Worm (Caenorhabditis elegans) whole organism, L4 larva: ENCODE measurements around the gene srsx-17.

Source experiments
- F10B5.3 ChIP-seq: sonication (generic microtip); optimal IDR thresholded peaks from 2 replicates; lab custom pipeline; 2016; ENCODE audit warnings: mild to moderate bottlenecking, missing genetic modification characterization, missing compliant biosample characterization
- F26F4.8 ChIP-seq: fragments of 200-800 bp; sonication (Bioruptor generic); conservative IDR thresholded peaks from 2 replicates; pipeline ENCODE4 v1.3.6; 2022; ENCODE audit warnings: missing genetic modification characterization, missing compliant biosample characterization
- F37D6.2 ChIP-seq: sonication (generic microtip); optimal IDR thresholded peaks from 2 replicates; lab custom pipeline; 2016; ENCODE audit warnings: mild to moderate bottlenecking, missing genetic modification characterization, missing compliant biosample characterization
- T20F7.1 ChIP-seq: fragments of 200-800 bp; sonication (Bioruptor generic); optimal IDR thresholded peaks from 2 replicates; lab custom pipeline; 2018; ENCODE audit warnings: mild to moderate bottlenecking, missing genetic modification characterization, missing compliant biosample characterization
- T26A8.4 ChIP-seq: fragments of 200-800 bp; sonication (Bioruptor generic); IDR thresholded peaks from 2 replicates; pipeline ENCODE4 v1.3.6; 2022; ENCODE audit warnings: missing genetic modification characterization, missing compliant biosample characterization
- Y75B8A.6 ChIP-seq: fragments of 200-800 bp; sonication (Bioruptor generic); IDR thresholded peaks from 2 replicates; pipeline ENCODE4 v1.3.6; 2022; ENCODE audit warnings: missing genetic modification reagents, missing genetic modification characterization, missing compliant biosample characterization
- ZK337.2 ChIP-seq: fragments of 200-800 bp; sonication (Bioruptor generic); IDR thresholded peaks from 2 replicates; pipeline ENCODE4 v1.3.6; 2022; ENCODE audit warnings: missing genetic modification reagents, missing genetic modification characterization, missing compliant biosample characterization
- ZK546.5 ChIP-seq, 2 experiments: sonication (generic microtip); optimal IDR thresholded peaks; 2 replicates each; lab custom pipeline; 2017; ENCODE audit warnings: missing biosample characterization in 2 of 2, missing genetic modification characterization in 2 of 2
- attf-4 ChIP-seq: sonication (generic microtip); optimal IDR thresholded peaks from 3 replicates; lab custom pipeline; 2017; ENCODE audit warnings: missing biosample characterization, missing genetic modification characterization
- ceh-28 ChIP-seq: fragments of 150-350 bp; optimal IDR thresholded peaks from 2 replicates; lab custom pipeline; 2014; ENCODE audit warnings: missing biosample characterization, missing genetic modification reagents, missing genetic modification characterization
- ceh-32 ChIP-seq: sonication (generic microtip); optimal IDR thresholded peaks from 2 replicates; lab custom pipeline; 2016; ENCODE audit warnings: mild to moderate bottlenecking, missing genetic modification characterization, missing compliant biosample characterization; ENCODE audit not compliant: poor library complexity
- ceh-62 ChIP-seq: sonication (generic microtip); optimal IDR thresholded peaks from 2 replicates; lab custom pipeline; 2017; ENCODE audit warnings: missing biosample characterization, missing genetic modification characterization
- ces-1 ChIP-seq: fragments of 150-350 bp; sonication (generic microtip); optimal IDR thresholded peaks from 4 replicates; lab custom pipeline; 2014; ENCODE audit warnings: missing biosample characterization, missing genetic modification reagents, missing genetic modification characterization
- ctbp-1 ChIP-seq: fragments of 200-800 bp; sonication (Bioruptor generic); IDR thresholded peaks from 2 replicates; pipeline ENCODE4 v1.3.6; 2022; ENCODE audit warnings: missing genetic modification reagents, missing genetic modification characterization, missing compliant biosample characterization
- daf-16 ChIP-seq, 3 experiments: sonication (generic microtip); optimal IDR thresholded peaks; 2 replicates each; lab custom pipeline; 2016 to 2017; ENCODE audit warnings: missing genetic modification characterization in 3 of 3, missing genetic modification reagents in 3 of 3, mild to moderate bottlenecking in 2 of 3, missing compliant biosample characterization in 2 of 3, missing biosample characterization in 1 of 3, moderate library complexity in 1 of 3
- dmd-6 ChIP-seq: fragments of 200-800 bp; sonication (Bioruptor generic); IDR thresholded peaks from 2 replicates; pipeline ENCODE4 v1.3.6; 2022; ENCODE audit warnings: missing genetic modification reagents, missing genetic modification characterization, missing compliant biosample characterization
- dmd-8 ChIP-seq: fragments of 200-800 bp; sonication (Bioruptor generic); IDR thresholded peaks from 2 replicates; pipeline ENCODE4 v1.3.6; 2022; ENCODE audit warnings: missing genetic modification characterization, missing compliant biosample characterization
- dve-1 ChIP-seq: sonication (generic microtip); optimal IDR thresholded peaks from 2 replicates; lab custom pipeline; 2017; ENCODE audit warnings: antibody characterized with exemption, mild to moderate bottlenecking, missing genetic modification characterization, missing compliant biosample characterization; ENCODE audit not compliant: insufficient read depth
- egl-27 ChIP-seq: sonication (generic microtip); optimal IDR thresholded peaks from 3 replicates; lab custom pipeline; 2017; ENCODE audit warnings: missing biosample characterization, missing genetic modification reagents, missing genetic modification characterization
- fkh-10 ChIP-seq: fragments of 150-350 bp; optimal IDR thresholded peaks from 2 replicates; lab custom pipeline; 2014; ENCODE audit warnings: missing biosample characterization, missing genetic modification reagents, missing genetic modification characterization
- fos-1 ChIP-seq: fragments of 150-350 bp; optimal IDR thresholded peaks from 2 replicates; lab custom pipeline; 2014; ENCODE audit warnings: missing biosample characterization, missing genetic modification characterization
- hif-1 ChIP-seq, 2 experiments: sonication (generic microtip); optimal IDR thresholded peaks; 2 replicates each; lab custom pipeline; 2016 to 2017; ENCODE audit warnings: missing compliant biosample characterization in 2 of 2, missing genetic modification characterization in 2 of 2, missing genetic modification reagents in 2 of 2, missing genotype in 2 of 2, mild to moderate bottlenecking in 1 of 2
- hlh-11 ChIP-seq: fragments of 200-800 bp; sonication (Bioruptor generic); optimal IDR thresholded peaks from 2 replicates; lab custom pipeline; 2018; ENCODE audit warnings: mild to moderate bottlenecking, missing genetic modification characterization, missing compliant biosample characterization
- hmg-1.1 ChIP-seq: fragments of 200-800 bp; sonication (Bioruptor generic); IDR thresholded peaks from 2 replicates; pipeline ENCODE4 v1.3.6; 2022; ENCODE audit warnings: missing genetic modification reagents, missing genetic modification characterization, missing compliant biosample characterization
- jun-1 ChIP-seq: fragments of 150-350 bp; optimal IDR thresholded peaks from 2 replicates; lab custom pipeline; 2014; ENCODE audit warnings: missing biosample characterization, missing genetic modification reagents, missing genetic modification characterization
- lin-13 ChIP-seq: fragments of 150-350 bp; optimal IDR thresholded peaks from 2 replicates; lab custom pipeline; 2014; ENCODE audit warnings: missing biosample characterization, missing genetic modification reagents, missing genetic modification characterization
- lin-29 ChIP-seq: fragments of 200-800 bp; sonication (Bioruptor generic); IDR thresholded peaks from 2 replicates; pipeline ENCODE4 v1.3.6; 2022; ENCODE audit warnings: missing genetic modification reagents, missing genetic modification characterization, missing compliant biosample characterization
- lin-38 ChIP-seq: fragments of 200-800 bp; sonication (Bioruptor generic); IDR thresholded peaks from 2 replicates; pipeline ENCODE4 v1.3.6; 2022; ENCODE audit warnings: missing genetic modification reagents, missing genetic modification characterization, missing compliant biosample characterization
- lir-3 ChIP-seq: sonication (generic microtip); optimal IDR thresholded peaks from 2 replicates; lab custom pipeline; 2016; ENCODE audit warnings: mild to moderate bottlenecking, missing genetic modification characterization, missing compliant biosample characterization
- lsy-2 ChIP-seq, 2 experiments: fragments of 150-350 bp in 1 of 2; sonication (generic microtip) in 1 of 2; optimal IDR thresholded peaks; 2 replicates each; lab custom pipeline; 2014 to 2017; ENCODE audit warnings: missing biosample characterization in 2 of 2, missing genetic modification characterization in 2 of 2
- mep-1 ChIP-seq: fragments of 150-350 bp; sonication (generic microtip); optimal IDR thresholded peaks from 3 replicates; lab custom pipeline; 2014; ENCODE audit warnings: missing biosample characterization, missing genetic modification characterization
- mxl-3 ChIP-seq: fragments of 200-800 bp; sonication (Bioruptor generic); optimal IDR thresholded peaks from 2 replicates; lab custom pipeline; 2018; ENCODE audit warnings: mild to moderate bottlenecking, missing genetic modification characterization, missing compliant biosample characterization
- nhr-10 ChIP-seq: fragments of 150-350 bp; optimal IDR thresholded peaks from 2 replicates; lab custom pipeline; 2014; ENCODE audit warnings: missing biosample characterization, missing genetic modification characterization
- nhr-102 ChIP-seq: sonication (generic microtip); optimal IDR thresholded peaks from 2 replicates; lab custom pipeline; 2016; ENCODE audit warnings: mild to moderate bottlenecking, missing genetic modification characterization, moderate library complexity, missing compliant biosample characterization
- nhr-41 ChIP-seq: fragments of 200-800 bp; sonication (Bioruptor generic); IDR thresholded peaks from 2 replicates; pipeline ENCODE4 v1.3.6; 2022; ENCODE audit warnings: missing genetic modification reagents, missing genetic modification characterization, missing compliant biosample characterization
- nhr-42 ChIP-seq: fragments of 200-800 bp; sonication (Bioruptor generic); IDR thresholded peaks from 2 replicates; pipeline ENCODE4 v1.3.6; 2022; ENCODE audit warnings: missing genetic modification characterization, missing compliant biosample characterization
- nhr-48 ChIP-seq: sonication (generic microtip); optimal IDR thresholded peaks from 2 replicates; lab custom pipeline; 2016; ENCODE audit warnings: mild to moderate bottlenecking, missing genetic modification characterization, missing compliant biosample characterization
- nhr-6 ChIP-seq: fragments of 150-350 bp; optimal IDR thresholded peaks from 2 replicates; lab custom pipeline; 2014; ENCODE audit warnings: missing biosample characterization, missing genetic modification characterization
- nhr-76 ChIP-seq: fragments of 150-350 bp; optimal IDR thresholded peaks from 2 replicates; lab custom pipeline; 2014; ENCODE audit warnings: missing biosample characterization, missing genetic modification characterization
- nhr-77 ChIP-seq: fragments of 150-350 bp; optimal IDR thresholded peaks from 2 replicates; lab custom pipeline; 2014; ENCODE audit warnings: missing biosample characterization, missing genetic modification characterization
- pha-4 ChIP-seq, 2 experiments: fragments of 150-350 bp in 1 of 2; fragments of 200-800 bp in 1 of 2; sonication (Bioruptor generic) in 1 of 2; IDR thresholded peaks in 1 of 2; optimal IDR thresholded peaks in 1 of 2; 2 replicates each; pipeline versions ENCODE4 v1.3.6 to Lab custom; 2014 to 2022; ENCODE audit warnings: missing genetic modification characterization in 2 of 2, missing genetic modification reagents in 2 of 2, missing biosample characterization in 1 of 2, missing compliant biosample characterization in 1 of 2
- rbr-2 ChIP-seq: sonication (generic microtip); optimal IDR thresholded peaks from 2 replicates; lab custom pipeline; 2016; ENCODE audit warnings: missing genotype, missing genetic modification characterization, missing compliant biosample characterization
- saeg-2 ChIP-seq: fragments of 200-800 bp; sonication (Bioruptor generic); IDR thresholded peaks from 2 replicates; pipeline ENCODE4 v1.3.6; 2022; ENCODE audit warnings: missing genetic modification reagents, missing genetic modification characterization, missing compliant biosample characterization
- set-16 ChIP-seq: fragments of 200-800 bp; sonication (Bioruptor generic); IDR thresholded peaks from 2 replicates; pipeline ENCODE4 v1.3.6; 2022; ENCODE audit warnings: missing genetic modification reagents, missing genetic modification characterization, missing compliant biosample characterization
- snpc-4 ChIP-seq: fragments of 150-350 bp; optimal IDR thresholded peaks from 2 replicates; lab custom pipeline; 2014; ENCODE audit warnings: missing biosample characterization, missing genetic modification characterization
- spr-3 ChIP-seq: fragments of 200-800 bp; sonication (Bioruptor generic); optimal IDR thresholded peaks from 2 replicates; lab custom pipeline; 2018; ENCODE audit warnings: mild to moderate bottlenecking, missing genetic modification characterization, missing compliant biosample characterization
- tra-1 ChIP-seq: fragments of 200-800 bp; sonication (Bioruptor generic); IDR thresholded peaks from 2 replicates; pipeline ENCODE4 v1.3.6; 2022; ENCODE audit warnings: missing genetic modification reagents, missing genetic modification characterization, missing compliant biosample characterization
- unc-130 ChIP-seq: sonication (generic microtip); optimal IDR thresholded peaks from 2 replicates; lab custom pipeline; 2016; ENCODE audit warnings: missing genetic modification reagents, missing genetic modification characterization, missing compliant biosample characterization
- zfp-2 ChIP-seq: sonication (generic microtip); optimal IDR thresholded peaks from 2 replicates; lab custom pipeline; 2016; ENCODE audit warnings: mild to moderate bottlenecking, missing genetic modification characterization, missing compliant biosample characterization
- zfp-3 ChIP-seq: fragments of 200-800 bp; sonication (Bioruptor generic); conservative IDR thresholded peaks from 2 replicates; pipeline ENCODE4 v1.3.6; 2022; ENCODE audit warnings: missing genetic modification reagents, missing genetic modification characterization, missing compliant biosample characterization
- ztf-11 ChIP-seq: fragments of 150-350 bp; optimal IDR thresholded peaks from 2 replicates; lab custom pipeline; 2014; ENCODE audit warnings: missing biosample characterization, missing genetic modification characterization

srsx-17 gene

DNA sequence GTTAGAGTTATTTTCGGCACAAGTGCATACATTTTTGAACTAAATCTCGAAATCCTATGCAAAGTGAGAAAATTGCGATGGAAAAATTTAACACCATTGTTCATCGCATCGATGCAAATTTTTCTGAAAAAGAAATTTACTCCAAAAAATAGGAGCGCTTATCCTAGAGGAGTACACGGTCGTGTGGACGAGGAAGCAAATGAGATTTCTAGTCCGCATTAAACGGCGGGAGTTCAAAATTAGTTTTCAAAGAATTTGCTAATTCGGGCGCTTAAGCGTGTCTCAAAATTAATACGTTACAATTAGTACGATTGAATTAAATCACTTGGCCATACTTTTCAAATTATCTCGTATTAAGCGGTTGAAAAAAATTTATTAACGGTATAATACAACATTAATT lies 9.7 kb upstream of the srsx-17 start, which contains the start of gene lrpr-1 (continued):
- TF ChIP-seq fkh-10 (GFP tag; lab: Kevin White, UChicago): peak; percentile 3
- no peak for TF ChIP-seq dve-1 (tag; lab: Kevin White, UChicago)
- TF ChIP-seq nhr-77: no peak
- no peak for TF ChIP-seq ceh-28 (tag; lab: Kevin White, UChicago)
- no peak for TF ChIP-seq spr-3 (GFP tag; lab: Kevin White, UChicago)
- no peak for TF ChIP-seq lin-29 (GFP tag; lab: Robert Waterston, UW)
- no peak for TF ChIP-seq nhr-76 (tag; lab: Kevin White, UChicago)
- TF ChIP-seq ceh-62 (tag; lab: Kevin White, UChicago): no peak
- TF ChIP-seq F26F4.8 (GFP tag; lab: Robert Waterston, UW): no peak
- no peak; the same call in 1 of the 2 replicates for TF ChIP-seq tra-1 (GFP tag; lab: Robert Waterston, UW)
- peak; percentile 55 for TF ChIP-seq F10B5.3 (tag; lab: Kevin White, UChicago)
- TF ChIP-seq lir-3: no peak
- TF ChIP-seq nhr-10 (tag; lab: Kevin White, UChicago): no peak
- no peak for TF ChIP-seq pha-4 (GFP tag; IDR thresholded peaks at IDR 0.05; lab: Robert Waterston, UW)
- TF ChIP-seq pha-4 (tag; optimal IDR thresholded peaks at IDR 0.05; lab: Kevin White, UChicago): no peak
- TF ChIP-seq ctbp-1 (GFP tag; lab: Robert Waterston, UW): no peak
- TF ChIP-seq dmd-8 (GFP tag; lab: Robert Waterston, UW): no peak
- TF ChIP-seq attf-4 (tag; lab: Kevin White, UChicago): no peak
- peak; percentile 97 for TF ChIP-seq ZK337.2
- TF ChIP-seq ZK546.5 (tag; optimal IDR thresholded peaks at IDR 0.05; lab: Kevin White, UChicago): no peak
- no peak for TF ChIP-seq mep-1
- TF ChIP-seq ceh-32 (tag; lab: Kevin White, UChicago): no peak
- TF ChIP-seq set-16: no peak
- TF ChIP-seq hif-1 (tag; optimal IDR thresholded peaks at IDR 0.05; lab: Kevin White, UChicago): peak in 1 of 2 experiments; percentile 92
- TF ChIP-seq egl-27 (tag; lab: Kevin White, UChicago): no peak
- no peak for TF ChIP-seq F37D6.2 (tag; lab: Kevin White, UChicago)
- peak in 1 of 2 experiments; percentile 49 for TF ChIP-seq daf-16 (GFP tag; optimal IDR thresholded peaks at IDR 0.05; lab: Kevin White, UChicago)
- no peak for TF ChIP-seq daf-16 (tag; optimal IDR thresholded peaks at IDR 0.05; lab: Kevin White, UChicago)
- peak; percentile 66 for TF ChIP-seq hmg-1.1 (GFP tag; lab: Robert Waterston, UW)
- no peak for TF ChIP-seq lin-38 (GFP tag; lab: Robert Waterston, UW)
- TF ChIP-seq T26A8.4 (GFP tag; lab: Robert Waterston, UW): no peak
- TF ChIP-seq T20F7.1 (GFP tag; lab: Kevin White, UChicago): peak; percentile 81
- TF ChIP-seq lsy-2 (tag; optimal IDR thresholded peaks at IDR 0.05; lab: Kevin White, UChicago): no peak
- TF ChIP-seq lin-13 (GFP tag; lab: Kevin White, UChicago): peak; percentile 12
- no peak for TF ChIP-seq ztf-11
- no peak for TF ChIP-seq nhr-41
- TF ChIP-seq nhr-6 (tag; lab: Kevin White, UChicago): peak; percentile 75
- TF ChIP-seq mxl-3 (GFP tag; lab: Kevin White, UChicago): no peak
- no peak for TF ChIP-seq Y75B8A.6 (GFP tag; lab: Robert Waterston, UW)
- TF ChIP-seq zfp-2: no peak
- no peak for TF ChIP-seq dmd-6 (GFP tag; lab: Robert Waterston, UW)
- TF ChIP-seq zfp-3: no peak; the same call in 1 of the 2 replicates
- no peak for TF ChIP-seq hlh-11 (tag; lab: Kevin White, UChicago)
- no peak for TF ChIP-seq nhr-42 (GFP tag; lab: Robert Waterston, UW)
- TF ChIP-seq ces-1 (GFP tag; lab: Kevin White, UChicago): no peak
- TF ChIP-seq nhr-102 (tag; lab: Kevin White, UChicago): no peak
- no peak for TF ChIP-seq fos-1 (tag; lab: Kevin White, UChicago)
- TF ChIP-seq unc-130 (GFP tag; lab: Kevin White, UChicago): peak; percentile 92
- peak; percentile 30 for TF ChIP-seq jun-1 (tag; lab: Kevin White, UChicago)
- no peak for TF ChIP-seq snpc-4 (tag; lab: Kevin White, UChicago)
- TF ChIP-seq rbr-2 (tag; lab: Kevin White, UChicago): peak; percentile 65
- TF ChIP-seq saeg-2 (GFP tag; lab: Robert Waterston, UW): no peak
- no peak for TF ChIP-seq nhr-48 (tag; lab: Kevin White, UChicago)
